Worm (Caenorhabditis elegans) whole organism, L2 larva: ENCODE results near the gene grd-4.

Experiments
- C34F6.9 ChIP-seq: fragments of 150-350 bp; optimal IDR thresholded peaks from 2 replicates; lab custom pipeline; 2014; ENCODE audit warnings: missing biosample characterization, missing genetic modification characterization
- F13H6.1 ChIP-seq: sonication (generic microtip); optimal IDR thresholded peaks from 2 replicates; lab custom pipeline; 2016; ENCODE audit warnings: missing genetic modification characterization, missing compliant biosample characterization
- R02D3.7 ChIP-seq: fragments of 150-350 bp; optimal IDR thresholded peaks from 2 replicates; lab custom pipeline; 2014; ENCODE audit warnings: missing biosample characterization, missing genetic modification characterization
- Y55F3AM.14 ChIP-seq: fragments of 200-800 bp; sonication (Bioruptor generic); optimal IDR thresholded peaks from 2 replicates; lab custom pipeline; 2018; ENCODE audit warnings: mild to moderate bottlenecking, missing genetic modification characterization, missing compliant biosample characterization
- ZK546.5 ChIP-seq: sonication (generic microtip); optimal IDR thresholded peaks from 2 replicates; lab custom pipeline; 2017; ENCODE audit warnings: missing biosample characterization, missing genetic modification characterization
- alr-1 ChIP-seq: fragments of 150-350 bp; optimal IDR thresholded peaks from 2 replicates; lab custom pipeline; 2014; ENCODE audit warnings: missing biosample characterization, missing genetic modification characterization
- aly-2 ChIP-seq: fragments of 150-350 bp; optimal IDR thresholded peaks from 2 replicates; lab custom pipeline; 2014; ENCODE audit warnings: missing biosample characterization, missing genetic modification characterization
- ama-1 ChIP-seq: fragments of 150-350 bp; optimal IDR thresholded peaks from 2 replicates; lab custom pipeline; 2018; ENCODE audit warnings: inconsistent platforms
- blmp-1 ChIP-seq: sonication (generic microtip); optimal IDR thresholded peaks from 2 replicates; lab custom pipeline; 2017; ENCODE audit warnings: missing genetic modification characterization, mild to moderate bottlenecking, missing compliant biosample characterization, antibody characterized with exemption, moderate library complexity; ENCODE audit not compliant: insufficient read depth
- ceh-16 ChIP-seq: fragments of 150-350 bp; optimal IDR thresholded peaks from 2 replicates; lab custom pipeline; 2014; ENCODE audit warnings: missing biosample characterization, missing genetic modification characterization
- ceh-82 ChIP-seq: fragments of 150-350 bp; optimal IDR thresholded peaks from 2 replicates; lab custom pipeline; 2014; ENCODE audit warnings: missing biosample characterization, missing genetic modification characterization
- crh-2 ChIP-seq: sonication (generic microtip); optimal IDR thresholded peaks from 2 replicates; lab custom pipeline; 2017; ENCODE audit warnings: missing biosample characterization, missing genetic modification characterization
- dmd-4 ChIP-seq: sonication (generic microtip); optimal IDR thresholded peaks from 2 replicates; lab custom pipeline; 2017; ENCODE audit warnings: missing biosample characterization, missing genetic modification characterization
- egl-27 ChIP-seq: sonication (generic microtip); optimal IDR thresholded peaks from 3 replicates; lab custom pipeline; 2017; ENCODE audit warnings: missing biosample characterization, missing genetic modification reagents, missing genetic modification characterization
- elt-1 ChIP-seq: fragments of 150-350 bp; optimal IDR thresholded peaks from 2 replicates; lab custom pipeline; 2014; ENCODE audit warnings: missing biosample characterization, missing genetic modification characterization
- elt-3 ChIP-seq: sonication (generic microtip); optimal IDR thresholded peaks from 2 replicates; lab custom pipeline; 2017; ENCODE audit warnings: missing biosample characterization, missing genetic modification characterization
- fos-1 ChIP-seq: fragments of 150-350 bp; optimal IDR thresholded peaks from 2 replicates; lab custom pipeline; 2014; ENCODE audit warnings: missing biosample characterization, missing genetic modification characterization
- gmeb-1 ChIP-seq: fragments of 150-350 bp; optimal IDR thresholded peaks from 2 replicates; lab custom pipeline; 2014; ENCODE audit warnings: missing biosample characterization, missing genetic modification characterization
- lin-11 ChIP-seq: fragments of 150-350 bp; sonication (generic microtip); optimal IDR thresholded peaks from 2 replicates; lab custom pipeline; 2014; ENCODE audit warnings: missing biosample characterization, missing genetic modification characterization, inconsistent platforms, mixed read lengths
- lin-13 ChIP-seq: fragments of 150-350 bp; optimal IDR thresholded peaks from 2 replicates; lab custom pipeline; 2014; ENCODE audit warnings: missing biosample characterization, missing genetic modification reagents, missing genetic modification characterization
- lin-39 ChIP-seq: fragments of 150-350 bp; optimal IDR thresholded peaks from 2 replicates; lab custom pipeline; 2014; ENCODE audit warnings: missing biosample characterization, missing genetic modification reagents, missing genetic modification characterization
- lsy-2 ChIP-seq, 2 experiments: fragments of 150-350 bp in 1 of 2; sonication (generic microtip) in 1 of 2; optimal IDR thresholded peaks; 2 replicates each; lab custom pipeline; 2014 to 2017; ENCODE audit warnings: missing biosample characterization in 2 of 2, missing genetic modification characterization in 2 of 2
- mab-5 ChIP-seq: fragments of 150-350 bp; optimal IDR thresholded peaks from 2 replicates; lab custom pipeline; 2014; ENCODE audit warnings: missing biosample characterization, missing genetic modification characterization
- mbf-1 ChIP-seq: sonication (generic microtip); optimal IDR thresholded peaks from 2 replicates; lab custom pipeline; 2017; ENCODE audit warnings: missing biosample characterization, missing genetic modification characterization
- mdl-1 ChIP-seq, 2 experiments: fragments of 150-350 bp in 1 of 2; sonication (generic microtip) in 1 of 2; optimal IDR thresholded peaks; 2 replicates each; lab custom pipeline; 2017; ENCODE audit warnings: missing biosample characterization in 2 of 2, missing genetic modification characterization in 2 of 2
- nhr-10 ChIP-seq: sonication (generic microtip); optimal IDR thresholded peaks from 2 replicates; lab custom pipeline; 2017; ENCODE audit warnings: missing biosample characterization, missing genetic modification characterization
- nhr-11 ChIP-seq: fragments of 150-350 bp; optimal IDR thresholded peaks from 2 replicates; lab custom pipeline; 2014; ENCODE audit warnings: missing biosample characterization, missing genetic modification characterization
- nhr-12 ChIP-seq: fragments of 150-350 bp; optimal IDR thresholded peaks from 2 replicates; lab custom pipeline; 2014; ENCODE audit warnings: missing biosample characterization, missing genetic modification characterization
- nhr-129 ChIP-seq: fragments of 150-350 bp; optimal IDR thresholded peaks from 2 replicates; lab custom pipeline; 2014; ENCODE audit warnings: missing biosample characterization, missing genetic modification characterization
- nhr-21 ChIP-seq: fragments of 150-350 bp; optimal IDR thresholded peaks from 2 replicates; lab custom pipeline; 2014; ENCODE audit warnings: missing biosample characterization, missing genetic modification characterization
- nhr-23 ChIP-seq: fragments of 150-350 bp; optimal IDR thresholded peaks from 2 replicates; lab custom pipeline; 2014; ENCODE audit warnings: missing biosample characterization, missing genetic modification reagents, missing genetic modification characterization
- nhr-237 ChIP-seq: fragments of 150-350 bp; optimal IDR thresholded peaks from 2 replicates; lab custom pipeline; 2014; ENCODE audit warnings: missing biosample characterization, missing genetic modification characterization
- nhr-25 ChIP-seq: fragments of 150-350 bp; sonication (generic microtip); optimal IDR thresholded peaks from 3 replicates; lab custom pipeline; 2014; ENCODE audit warnings: missing biosample characterization, missing genetic modification characterization
- nhr-6 ChIP-seq: fragments of 150-350 bp; optimal IDR thresholded peaks from 2 replicates; lab custom pipeline; 2014; ENCODE audit warnings: missing biosample characterization, missing genetic modification characterization
- nhr-77 ChIP-seq: fragments of 150-350 bp; optimal IDR thresholded peaks from 2 replicates; lab custom pipeline; 2014; ENCODE audit warnings: missing biosample characterization, missing genetic modification characterization
- peb-1 ChIP-seq: fragments of 150-350 bp; optimal IDR thresholded peaks from 2 replicates; lab custom pipeline; 2014; ENCODE audit warnings: missing biosample characterization, missing genetic modification characterization
- sem-4 ChIP-seq: fragments of 150-350 bp; optimal IDR thresholded peaks from 2 replicates; lab custom pipeline; 2014; ENCODE audit warnings: missing biosample characterization, missing genetic modification reagents, missing genetic modification characterization
- skn-1 ChIP-seq: sonication (generic microtip); optimal IDR thresholded peaks from 2 replicates; lab custom pipeline; 2017; ENCODE audit warnings: missing biosample characterization, missing genetic modification characterization
- sma-3 ChIP-seq: sonication (generic microtip); optimal IDR thresholded peaks from 2 replicates; lab custom pipeline; 2016; ENCODE audit warnings: missing genetic modification reagents, missing genetic modification characterization, missing compliant biosample characterization
- sma-9 ChIP-seq, 2 experiments: fragments of 150-350 bp in 1 of 2; sonication (generic microtip) in 1 of 2; optimal IDR thresholded peaks; 2 replicates each; lab custom pipeline; 2014 to 2016; ENCODE audit warnings: missing genetic modification characterization in 2 of 2, mild to moderate bottlenecking in 1 of 2, missing biosample characterization in 1 of 2, missing compliant biosample characterization in 1 of 2, missing genetic modification reagents in 1 of 2, moderate library complexity in 1 of 2
- snpc-4 ChIP-seq: fragments of 150-350 bp; optimal IDR thresholded peaks from 2 replicates; lab custom pipeline; 2014; ENCODE audit warnings: missing biosample characterization, missing genetic modification characterization
- unc-39 ChIP-seq: fragments of 150-350 bp; optimal IDR thresholded peaks from 2 replicates; lab custom pipeline; 2014; ENCODE audit warnings: missing biosample characterization, missing genetic modification characterization
- unc-55 ChIP-seq: fragments of 150-350 bp; sonication (generic microtip); optimal IDR thresholded peaks from 3 replicates; lab custom pipeline; 2014; ENCODE audit warnings: missing biosample characterization, missing genetic modification reagents, missing genetic modification characterization
- zag-1 ChIP-seq: fragments of 150-350 bp; optimal IDR thresholded peaks from 2 replicates; lab custom pipeline; 2014; ENCODE audit warnings: missing biosample characterization, missing genetic modification characterization
- ztf-1 ChIP-seq: fragments of 200-800 bp; sonication (Bioruptor generic); conservative IDR thresholded peaks from 2 replicates; pipeline ENCODE4 v1.3.6; 2022; ENCODE audit warnings: missing genetic modification characterization, missing compliant biosample characterization
- ztf-11 ChIP-seq: sonication (generic microtip); optimal IDR thresholded peaks from 2 replicates; lab custom pipeline; 2017; ENCODE audit warnings: missing biosample characterization, missing genetic modification characterization
- ztf-4 ChIP-seq: fragments of 150-350 bp; optimal IDR thresholded peaks from 2 replicates; lab custom pipeline; 2014; ENCODE audit warnings: missing biosample characterization, missing genetic modification characterization

Gene grd-4

ce11 chrX:8475759-8476228 lies 25.2 kb upstream of the grd-4 start, which contains the start of gene nhr-14:
Gene nhr-14 (minus strand): TSS chrX:8476178.
- no peak for TF ChIP-seq nhr-23
- no peak for TF ChIP-seq F13H6.1
- TF ChIP-seq mab-5 (tag; lab: Kevin White, UChicago) = no peak
- no peak for TF ChIP-seq zag-1

- TF ChIP-seq ztf-4 (tag; lab: Kevin White, UChicago) (no peak), ama-1 (lab: Kevin White, UChicago) (no peak), lsy-2 (tag; optimal IDR thresholded peaks at IDR 0.05; lab: Kevin White, UChicago) (peak in 1 of 2 experiments; percentile 7), zag-1 (peak; percentile 32), sem-4 (peak; percentile 34), mdl-1 (tag; optimal IDR thresholded peaks at IDR 0.05; lab: Kevin White, UChicago) (peak; percentile 62 to 70)
- TF ChIP-seq, all 48 proteins: peak for 4
Measured at ce11 chrX:8476308-8476707, 24.7 kb upstream of the grd-4 start.

- TF ChIP-seq nhr-25 (tag; lab: Kevin White, UChicago) = peak; percentile 98
- no peak for TF ChIP-seq nhr-10 (tag; lab: Kevin White, UChicago)
- TF ChIP-seq ZK546.5 (tag; lab: Kevin White, UChicago) = no peak
- TF ChIP-seq lsy-2 (tag; optimal IDR thresholded peaks at IDR 0.05; lab: Kevin White, UChicago) = peak in 1 of 2 experiments; percentile 79
- peak; percentile 58 for TF ChIP-seq crh-2 (tag; lab: Kevin White, UChicago)
- peak; percentile 18 for TF ChIP-seq ztf-4 (tag; lab: Kevin White, UChicago)
- TF ChIP-seq ztf-11 (tag; lab: Kevin White, UChicago) = no peak
- peak; percentile 98 for TF ChIP-seq sma-9 (GFP tag; optimal IDR thresholded peaks at IDR 0.05; lab: Kevin White, UChicago)
- peak; percentile 89 for TF ChIP-seq sma-9 (tag; optimal IDR thresholded peaks at IDR 0.05; lab: Kevin White, UChicago)
- TF ChIP-seq nhr-23 = no peak
- no peak for TF ChIP-seq ama-1 (lab: Kevin White, UChicago)
- peak; percentile 54 for TF ChIP-seq gmeb-1 (tag; lab: Kevin White, UChicago)
- no peak for TF ChIP-seq aly-2 (tag; lab: Kevin White, UChicago)
- peak; percentile 2 for TF ChIP-seq snpc-4 (tag; lab: Kevin White, UChicago)
- TF ChIP-seq mdl-1 (tag; optimal IDR thresholded peaks at IDR 0.05; lab: Kevin White, UChicago) = peak; percentile 89 to 94
- no peak for TF ChIP-seq nhr-11
- TF ChIP-seq ceh-82 (tag; lab: Kevin White, UChicago) = no peak
- peak; percentile 88 for TF ChIP-seq blmp-1
- peak; percentile 79 for TF ChIP-seq nhr-129 (tag; lab: Kevin White, UChicago)
- no peak for TF ChIP-seq elt-3
- TF ChIP-seq unc-55 (GFP tag; lab: Kevin White, UChicago) = no peak
- no peak for TF ChIP-seq skn-1 (tag; lab: Kevin White, UChicago)
- TF ChIP-seq mbf-1 (tag; lab: Kevin White, UChicago) = no peak
- TF ChIP-seq nhr-12 (tag; lab: Kevin White, UChicago) = no peak
- TF ChIP-seq mab-5 (tag; lab: Kevin White, UChicago) = no peak
- TF ChIP-seq ceh-16 (tag; lab: Kevin White, UChicago) = peak; percentile 87
- peak; percentile 99 for TF ChIP-seq nhr-21
- TF ChIP-seq zag-1 = no peak
- TF ChIP-seq fos-1 (tag; lab: Kevin White, UChicago) = peak; percentile 48
- peak; percentile 13 for TF ChIP-seq nhr-237 (tag; lab: Kevin White, UChicago)
- TF ChIP-seq dmd-4 (tag; lab: Kevin White, UChicago) = no peak
- peak; percentile 91 for TF ChIP-seq egl-27 (tag; lab: Kevin White, UChicago)
- TF ChIP-seq lin-39 = no peak
- TF ChIP-seq nhr-6 = peak; percentile 52
- peak; percentile 96 for TF ChIP-seq sma-3
- TF ChIP-seq C34F6.9 (tag; lab: Kevin White, UChicago) = peak; percentile 18
- no peak for TF ChIP-seq lin-11 (tag; lab: Kevin White, UChicago)
- TF ChIP-seq F13H6.1 = peak; percentile 84
- peak; percentile 69 for TF ChIP-seq sem-4
- no peak for TF ChIP-seq peb-1 (tag; lab: Kevin White, UChicago)
- TF ChIP-seq nhr-77 = no peak
- no peak for TF ChIP-seq ztf-1 (GFP tag; lab: Robert Waterston, UW)
- no peak for TF ChIP-seq alr-1
- peak; percentile 77 for TF ChIP-seq Y55F3AM.14 (GFP tag; lab: Kevin White, UChicago)
- no peak for TF ChIP-seq unc-39 (tag; lab: Kevin White, UChicago)
- no peak for TF ChIP-seq elt-1 (tag; lab: Kevin White, UChicago)
- peak; percentile 21 for TF ChIP-seq lin-13 (GFP tag; lab: Kevin White, UChicago)
- no peak for TF ChIP-seq R02D3.7
Measured at ce11 chrX:8477048-8477806, 23.8 kb upstream of the grd-4 start.
